Worm (Caenorhabditis elegans) whole organism, L4 larva: Measurements from ENCODE around the gene sahd-1.

Experiments used
- T26A8.4 ChIP-seq: fragments of 200-800 bp; sonication (Bioruptor generic); IDR thresholded peaks from 2 replicates; pipeline ENCODE4 v1.3.6; 2022; ENCODE audit warnings: missing genetic modification characterization, missing compliant biosample characterization
- aha-1 ChIP-seq: fragments of 150-350 bp; peaks from one replicate; lab custom pipeline; 2014; ENCODE audit warnings: missing biosample characterization, missing genetic modification characterization
- ces-1 ChIP-seq: fragments of 150-350 bp; sonication (generic microtip); optimal IDR thresholded peaks from 4 replicates; lab custom pipeline; 2014; ENCODE audit warnings: missing biosample characterization, missing genetic modification reagents, missing genetic modification characterization
- daf-12 ChIP-seq: fragments of 150-350 bp; optimal IDR thresholded peaks from 2 replicates; lab custom pipeline; 2014; ENCODE audit warnings: missing biosample characterization, missing genetic modification reagents, missing genetic modification characterization
- hmg-1.1 ChIP-seq: fragments of 200-800 bp; sonication (Bioruptor generic); IDR thresholded peaks from 2 replicates; pipeline ENCODE4 v1.3.6; 2022; ENCODE audit warnings: missing genetic modification reagents, missing genetic modification characterization, missing compliant biosample characterization
- mdl-1 ChIP-seq, 2 experiments: fragments of 150-350 bp in 1 of 2; sonication (generic microtip) in 1 of 2; optimal IDR thresholded peaks; 2 replicates each; lab custom pipeline; 2014 to 2017; ENCODE audit warnings: missing biosample characterization in 2 of 2, missing genetic modification characterization in 2 of 2
- nhr-41 ChIP-seq: fragments of 200-800 bp; sonication (Bioruptor generic); IDR thresholded peaks from 2 replicates; pipeline ENCODE4 v1.3.6; 2022; ENCODE audit warnings: missing genetic modification reagents, missing genetic modification characterization, missing compliant biosample characterization
- nhr-77 ChIP-seq: fragments of 150-350 bp; optimal IDR thresholded peaks from 2 replicates; lab custom pipeline; 2014; ENCODE audit warnings: missing biosample characterization, missing genetic modification characterization

- TF ChIP-seq ces-1 (GFP tag; lab: Kevin White, UChicago) (no peak), daf-12 (tag; lab: Kevin White, UChicago) (no peak), mdl-1 (tag; optimal IDR thresholded peaks at IDR 0.05; lab: Kevin White, UChicago) (no peak), aha-1 (no peak), nhr-77 (tag; lab: Kevin White, UChicago) (no peak), T26A8.4 (no peak), hmg-1.1 (GFP tag; lab: Robert Waterston, UW) (no peak), nhr-41 (GFP tag; lab: Robert Waterston, UW) (no peak)
Observed at ce11 chrII:5555522-5555921, 40.8 kb upstream of the sahd-1 start.
